Fruit fly (Drosophila melanogaster) whole organism, embryonic: ENCODE measurements around the gene wisp.

ENCODE experiments used
- CG7839 ChIP-seq: fragments of 200-800 bp; sonication (Bioruptor generic); optimal IDR thresholded peaks from 3 replicates; lab custom pipeline; 2018; ENCODE audit warnings: missing biosample characterization, mild to moderate bottlenecking, missing genetic modification characterization, moderate library complexity
- CG9932 ChIP-seq: fragments of 200-800 bp; sonication (Bioruptor generic); IDR thresholded peaks from 2 replicates; pipeline ENCODE4 v1.3.6; 2022; ENCODE audit warnings: missing biosample characterization, missing genetic modification characterization
- MBD-R2 ChIP-seq: fragments of 200-800 bp; sonication (Bioruptor generic); IDR thresholded peaks from 2 replicates; pipeline ENCODE4 v1.3.6; 2022; ENCODE audit warnings: missing biosample characterization, missing genetic modification characterization
- Xbp1 ChIP-seq: fragments of 200-800 bp; sonication (Bioruptor generic); optimal IDR thresholded peaks from 3 replicates; lab custom pipeline; 2016; ENCODE audit warnings: missing biosample characterization, mild to moderate bottlenecking, missing genetic modification characterization
- insv ChIP-seq, 2 experiments: fragments of 200-800 bp; sonication (Bioruptor generic); optimal IDR thresholded peaks; 3 replicates each; lab custom pipeline; 2016 to 2018; ENCODE audit warnings: missing biosample characterization in 2 of 2, missing genetic modification characterization in 2 of 2

DNA sequence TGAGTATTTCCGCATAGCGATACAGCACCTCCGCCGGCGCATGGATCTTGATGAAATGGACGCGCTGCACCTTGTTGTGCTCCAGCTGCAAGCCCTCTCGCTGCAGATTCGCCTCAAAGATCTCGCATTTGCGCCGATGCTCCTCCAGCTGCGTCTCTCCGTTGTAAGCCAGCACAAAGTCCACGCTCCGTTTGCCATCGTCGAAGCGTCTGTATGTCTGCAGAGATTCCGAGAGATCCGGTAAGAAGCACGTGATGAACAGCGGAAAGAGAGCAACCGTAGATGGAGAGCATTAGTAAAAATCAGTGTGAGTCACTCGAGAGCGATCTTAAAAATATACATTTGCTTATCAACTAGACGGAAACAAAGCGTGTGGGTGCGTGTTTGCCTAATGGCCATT, 12.1 kb upstream of the wisp start:
- TF ChIP-seq CG9932 (GFP tag; lab: Robert Waterston, UW) (no peak), CG7839 (tag; lab: Kevin White, UChicago) (no peak), MBD-R2 (no peak), insv (GFP tag; optimal IDR thresholded peaks at IDR 0.05; lab: Kevin White, UChicago) (no peak), Xbp1 (GFP tag; lab: Kevin White, UChicago) (no peak)
